Worm (Caenorhabditis elegans): ENCODE measurements around the gene pqn-2.

The pqn-2 gene

DNA sequence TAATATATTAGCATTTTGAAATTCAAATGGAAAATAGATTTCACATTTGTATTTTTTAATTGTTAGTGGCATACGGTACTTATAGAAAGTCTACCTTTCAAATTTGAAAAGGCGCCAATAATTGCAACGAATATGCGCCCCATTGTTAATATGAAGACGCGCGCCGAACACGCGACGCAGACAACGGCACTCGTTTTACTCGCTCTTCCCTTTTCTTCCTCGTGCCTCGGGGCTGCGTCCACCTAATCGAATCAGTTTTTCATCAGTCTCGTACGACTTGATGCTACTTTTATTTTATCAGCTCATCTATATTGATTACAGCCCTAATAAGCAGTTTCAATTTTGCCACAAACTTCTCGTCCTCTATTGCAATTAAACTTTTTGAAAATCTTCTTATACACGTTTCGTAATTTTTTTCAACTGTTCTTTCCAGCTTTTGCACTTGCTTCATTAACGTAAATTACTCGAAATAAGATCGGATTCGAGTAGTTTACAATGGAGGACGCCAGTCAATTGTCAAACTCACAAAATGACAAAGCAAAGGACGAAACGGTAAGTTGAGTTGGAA lies 20.3 kb upstream of the pqn-2 start, which contains the start of gene cash-1 (continued):
- peak; percentile 56 to 86 for TF ChIP-seq lsy-2 (tag; optimal IDR thresholded peaks at IDR 0.05)

DNA sequence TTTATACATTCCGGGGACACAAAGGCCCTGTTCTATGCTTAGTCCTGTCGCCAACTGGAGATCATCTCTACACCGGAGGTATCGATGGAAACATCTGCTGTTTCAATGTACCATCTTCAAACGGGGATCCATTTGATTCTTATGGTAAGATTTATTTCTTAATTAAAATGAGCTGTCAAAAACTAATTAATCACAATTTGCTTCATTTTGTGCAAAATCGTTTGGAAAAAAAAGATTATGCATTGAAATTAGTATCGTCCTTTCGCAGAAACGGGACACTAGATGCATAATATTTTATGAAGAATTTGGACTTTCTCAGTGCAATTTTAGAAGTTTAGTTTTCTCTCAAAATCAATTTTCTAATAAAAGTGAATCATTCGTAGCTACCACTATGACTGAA lies 18.4 kb upstream of the pqn-2 start:
- TF ChIP-seq mab-9 (GFP tag; IDR thresholded peaks at IDR 0.05) = no peak
- no peak for TF ChIP-seq snu-23 (GFP tag; optimal IDR thresholded peaks at IDR 0.05)
- no peak for TF ChIP-seq nhr-19 (GFP tag; conservative IDR thresholded peaks at IDR 0.05)
- TF ChIP-seq fos-1 (tag; optimal IDR thresholded peaks at IDR 0.05) = no peak
- TF ChIP-seq fkh-8 (tag; optimal IDR thresholded peaks at IDR 0.05) = no peak
- no peak for TF ChIP-seq irx-1 (tag; optimal IDR thresholded peaks at IDR 0.05)
- no peak for TF ChIP-seq unc-98 (GFP tag; IDR thresholded peaks at IDR 0.05)
- no peak for TF ChIP-seq tlp-1 (tag; optimal IDR thresholded peaks at IDR 0.05)
- no peak for TF ChIP-seq C04F5.9 (tag; optimal IDR thresholded peaks at IDR 0.05)

- TF ChIP-seq sox-4 (tag; optimal IDR thresholded peaks at IDR 0.05) (no peak), efl-1 (optimal IDR thresholded peaks at IDR 0.05) (no peak), efl-1 (GFP tag; optimal IDR thresholded peaks at IDR 0.05 in 1 of 2) (peak in 1 of 2 experiments; percentile 75)
These were observed 14.0 kb upstream of the pqn-2 start, which contains the start of gene sri-20 for ce11 chrV:10368256-10368655. sri-20 (plus strand) TSS chrV:10368556.

ce11 chrV:10371177-10371576 lies 11.1 kb upstream of the pqn-2 start:
- TF ChIP-seq snu-23 (GFP tag; optimal IDR thresholded peaks at IDR 0.05) = peak; percentile 52
- no peak for TF ChIP-seq unc-98 (GFP tag; IDR thresholded peaks at IDR 0.05)
- TF ChIP-seq egl-27 (tag; optimal IDR thresholded peaks at IDR 0.05) = no peak
- no peak for TF ChIP-seq lir-3 (tag; optimal IDR thresholded peaks at IDR 0.05; ENCODE audit: poor library complexity)
- no peak for TF ChIP-seq sox-4 (tag; optimal IDR thresholded peaks at IDR 0.05)
- TF ChIP-seq unc-62 (GFP tag; optimal IDR thresholded peaks at IDR 0.05) = no peak
- TF ChIP-seq nhr-90 (tag; optimal IDR thresholded peaks at IDR 0.05; ENCODE audit: poor library complexity) = peak; percentile 14
- no peak for TF ChIP-seq dpl-1 (GFP tag; optimal IDR thresholded peaks at IDR 0.05)
- TF ChIP-seq nhr-237 (tag; optimal IDR thresholded peaks at IDR 0.05) = no peak
- no peak for TF ChIP-seq ces-1 (GFP tag; optimal IDR thresholded peaks at IDR 0.05)
- peak; percentile 76 for TF ChIP-seq elt-2 (tag; optimal IDR thresholded peaks at IDR 0.05)
- no peak for TF ChIP-seq ztf-4 (tag; optimal IDR thresholded peaks at IDR 0.05)
- TF ChIP-seq fos-1 (tag; optimal IDR thresholded peaks at IDR 0.05) = no peak
- TF ChIP-seq C16A3.4 (tag; optimal IDR thresholded peaks at IDR 0.05) = peak; percentile 5
- TF ChIP-seq nhr-11 (tag; optimal IDR thresholded peaks at IDR 0.05) = no peak
- no peak for TF ChIP-seq alr-1 (tag; optimal IDR thresholded peaks at IDR 0.05; ENCODE audit: borderline replicate concordance)
- no peak for TF ChIP-seq efl-3 (GFP tag; optimal IDR thresholded peaks at IDR 0.05)
- peak; percentile 49 for TF ChIP-seq nhr-71 (tag; optimal IDR thresholded peaks at IDR 0.05)
- TF ChIP-seq lin-35 (GFP tag; optimal IDR thresholded peaks at IDR 0.05) = peak in 1 of 2 experiments; percentile 73
- no peak for TF ChIP-seq hlh-17 (GFP tag; optimal IDR thresholded peaks at IDR 0.05; ENCODE audit: borderline replicate concordance)
- TF ChIP-seq pqm-1 (tag; optimal IDR thresholded peaks at IDR 0.05) = no peak
- no peak for TF ChIP-seq efl-1 (optimal IDR thresholded peaks at IDR 0.05)
- TF ChIP-seq efl-1 (GFP tag; optimal IDR thresholded peaks at IDR 0.05 in 1 of 2) = peak in 1 of 2 experiments; percentile 59
- peak in 2 of 6 experiments; percentile 31 to 37 for TF ChIP-seq elt-3 (tag; optimal IDR thresholded peaks at IDR 0.05)
- TF ChIP-seq nhr-20 (tag; optimal IDR thresholded peaks at IDR 0.05) = peak; percentile 72
- TF ChIP-seq vab-15 (tag; optimal IDR thresholded peaks at IDR 0.05) = no peak
- TF ChIP-seq tbx-2 (tag; optimal IDR thresholded peaks at IDR 0.05) = peak; percentile 48
- TF ChIP-seq nhr-85 (tag) = peak; percentile 76
- TF ChIP-seq sptf-1 (tag; optimal IDR thresholded peaks at IDR 0.05) = no peak
- no peak for TF ChIP-seq ztf-11 (tag; optimal IDR thresholded peaks at IDR 0.05)
- no peak for TF ChIP-seq ceh-90 (tag; optimal IDR thresholded peaks at IDR 0.05)
- TF ChIP-seq lin-14 (GFP tag; optimal IDR thresholded peaks at IDR 0.05) = peak; percentile 68
- no peak for TF ChIP-seq zag-1 (tag; optimal IDR thresholded peaks at IDR 0.05)
- TF ChIP-seq Y116A8C.19 (tag; optimal IDR thresholded peaks at IDR 0.05; ENCODE audit: borderline replicate concordance) = no peak
- no peak for TF ChIP-seq nhr-12 (tag; optimal IDR thresholded peaks at IDR 0.05)
- peak; percentile 51 for TF ChIP-seq blmp-1 (tag; optimal IDR thresholded peaks at IDR 0.05)
- no peak for TF ChIP-seq C04F5.9 (tag; optimal IDR thresholded peaks at IDR 0.05)
- no peak for TF ChIP-seq fkh-4 (tag; optimal IDR thresholded peaks at IDR 0.05; ENCODE audit: borderline replicate concordance)
- no peak for TF ChIP-seq nhr-84 (tag; optimal IDR thresholded peaks at IDR 0.05)
- TF ChIP-seq mef-2 (tag; optimal IDR thresholded peaks at IDR 0.05) = no peak

Measured in whole organism, L1 larva.